Fruit fly (Drosophila melanogaster): ENCODE measurements around the gene CCT2.

CCT2 gene

dm6 chrX:9134922-9135453 is 45.7 kb downstream of the CCT2 start, which contains the start of gene fend (continued):
- peak; percentile 12 for TF ChIP-seq gcm (GFP tag; optimal IDR thresholded peaks at IDR 0.05)
- no peak for TF ChIP-seq ATbp (GFP tag; optimal IDR thresholded peaks at IDR 0.05)
- TF ChIP-seq kah (GFP tag; optimal IDR thresholded peaks at IDR 0.05) = no peak
- TF ChIP-seq CG6813 (GFP tag; optimal IDR thresholded peaks at IDR 0.05) = no peak
- TF ChIP-seq unpg (GFP tag; optimal IDR thresholded peaks at IDR 0.05) = peak; percentile 10
- TF ChIP-seq wdn (GFP tag; IDR thresholded peaks at IDR 0.05) = no peak
- TF ChIP-seq sima (GFP tag; optimal IDR thresholded peaks at IDR 0.05) = no peak
- peak; percentile 63 for TF ChIP-seq Med (GFP tag)
- TF ChIP-seq CG4328 (GFP tag; optimal IDR thresholded peaks at IDR 0.05) = no peak
- TF ChIP-seq slou (GFP tag; optimal IDR thresholded peaks at IDR 0.05) = peak; percentile 13
- peak; percentile 43 for TF ChIP-seq nmo (GFP tag; optimal IDR thresholded peaks at IDR 0.05)
- no peak for TF ChIP-seq h (optimal IDR thresholded peaks at IDR 0.05)
- peak; percentile 60 for TF ChIP-seq CoRest (tag; optimal IDR thresholded peaks at IDR 0.05)
- TF ChIP-seq fd96Cb (tag; optimal IDR thresholded peaks at IDR 0.05) = no peak
- no peak for TF ChIP-seq sim (GFP tag; IDR thresholded peaks at IDR 0.05)
- peak; percentile 45 for TF ChIP-seq CG18619 (GFP tag; optimal IDR thresholded peaks at IDR 0.05)
- TF ChIP-seq CG1024 (GFP tag; IDR thresholded peaks at IDR 0.05) = no peak
- TF ChIP-seq chn (GFP tag; optimal IDR thresholded peaks at IDR 0.05) = no peak
- no peak for TF ChIP-seq HLH3B (GFP tag; IDR thresholded peaks at IDR 0.05)
- peak; percentile 5 to 43 for TF ChIP-seq Trl (optimal IDR thresholded peaks at IDR 0.05)
- TF ChIP-seq Trl (GFP tag; optimal IDR thresholded peaks at IDR 0.05) = no peak
- TF ChIP-seq CG32767 (GFP tag; IDR thresholded peaks at IDR 0.05) = no peak
- no peak for TF ChIP-seq CG34224 (GFP tag; IDR thresholded peaks at IDR 0.05; ENCODE audit: partially characterized antibody)
- TF ChIP-seq Ets65A (GFP tag) = no peak
- TF ChIP-seq zfh1 (GFP tag; IDR thresholded peaks at IDR 0.05) = no peak
- no peak for TF ChIP-seq Atf3 (GFP tag; optimal IDR thresholded peaks at IDR 0.05)
- no peak for TF ChIP-seq H15 (GFP tag; IDR thresholded peaks at IDR 0.05)
- no peak for TF ChIP-seq sna (GFP tag; IDR thresholded peaks at IDR 0.05; ENCODE audit: partially characterized antibody)
- TF ChIP-seq CG13894 (tag; optimal IDR thresholded peaks at IDR 0.05) = peak; percentile 25
- peak; percentile 55 for TF ChIP-seq Nf-YC (tag; optimal IDR thresholded peaks at IDR 0.05)
- peak; percentile 11 for TF ChIP-seq CG11723 (GFP tag; optimal IDR thresholded peaks at IDR 0.05)
- peak; percentile 97 for TF ChIP-seq CG15514 (GFP tag; optimal IDR thresholded peaks at IDR 0.05)
- TF ChIP-seq onecut (GFP tag; IDR thresholded peaks at IDR 0.05) = no peak
- no peak for TF ChIP-seq CG6765 (GFP tag; optimal IDR thresholded peaks at IDR 0.05)
- TF ChIP-seq dati (GFP tag; IDR thresholded peaks at IDR 0.05) = no peak
- no peak for TF ChIP-seq gfzf (GFP tag; optimal IDR thresholded peaks at IDR 0.05)
- TF ChIP-seq pzg (GFP tag; optimal IDR thresholded peaks at IDR 0.05) = no peak
- TF ChIP-seq cas (GFP tag; IDR thresholded peaks at IDR 0.05) = no peak
- no peak for TF ChIP-seq CG1832 (GFP tag; optimal IDR thresholded peaks at IDR 0.05)
- TF ChIP-seq pb (GFP tag; optimal IDR thresholded peaks at IDR 0.05) = no peak
- TF ChIP-seq jing (GFP tag; optimal IDR thresholded peaks at IDR 0.05) = no peak
- TF ChIP-seq Dfd (GFP tag; optimal IDR thresholded peaks at IDR 0.05) = no peak
- TF ChIP-seq CG33213 (GFP tag; optimal IDR thresholded peaks at IDR 0.05) = no peak
- no peak for TF ChIP-seq slp2 (GFP tag; optimal IDR thresholded peaks at IDR 0.05)
- TF ChIP-seq mirr (GFP tag; optimal IDR thresholded peaks at IDR 0.05) = no peak
- TF ChIP-seq C15 (GFP tag; IDR thresholded peaks at IDR 0.05) = no peak
- TF ChIP-seq aop (GFP tag; IDR thresholded peaks at IDR 0.05) = no peak
- TF ChIP-seq ems (GFP tag; optimal IDR thresholded peaks at IDR 0.05) = no peak
- TF ChIP-seq zen2 (GFP tag; IDR thresholded peaks at IDR 0.05; ENCODE audit: partially characterized antibody) = no peak
- no peak for TF ChIP-seq CG4707 (GFP tag; optimal IDR thresholded peaks at IDR 0.05)
- TF ChIP-seq CG10209 (GFP tag; optimal IDR thresholded peaks at IDR 0.05) = peak; percentile 25
- no peak for TF ChIP-seq D19B (GFP tag; optimal IDR thresholded peaks at IDR 0.05)
